Fruit fly (Drosophila melanogaster): ENCODE measurements around the gene CG46505.
"Not testable (repeated sequence)": the region's sequence is repeated elsewhere in the genome, so short reads cannot be mapped to it uniquely, and the experiment has no call there.

Gene CG46505

DNA sequence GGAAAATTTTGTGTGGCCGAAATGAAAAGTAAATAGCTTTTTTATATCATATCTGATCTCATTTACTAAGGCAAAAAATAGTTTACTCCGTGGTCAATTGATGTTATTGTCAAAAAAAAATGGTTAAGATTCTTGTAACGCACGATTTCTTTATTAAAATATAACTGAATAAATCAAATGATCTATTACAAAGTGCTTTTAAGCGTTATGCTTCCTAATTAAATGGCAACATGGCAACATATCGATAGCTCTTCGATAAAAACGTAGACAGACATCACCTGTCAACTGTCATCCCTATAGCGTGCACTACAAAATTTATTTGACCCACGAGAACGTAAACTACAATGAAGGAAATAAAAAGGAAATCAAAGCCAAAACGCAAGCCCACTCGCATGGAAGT, at the start of gene CG46505:
Gene CG46505 (plus strand): TSS at position 301 of the 400 bp plus-strand sequence.
- not testable (repeated sequence) for TF ChIP-seq repo (GFP tag; optimal IDR thresholded peaks at IDR 0.05); CG6254 (GFP tag; optimal IDR thresholded peaks at IDR 0.05); CG11085 (GFP tag; IDR thresholded peaks at IDR 0.05)

dm6 chrX:22142758-22143157, 9.9 kb upstream of the CG46505 start, which contains the start of gene CG40813:
CG40813 (plus strand) TSS chrX:22143058.
- TF ChIP-seq cg, MESR4, kni (GFP tag; optimal IDR thresholded peaks at IDR 0.05): not testable (repeated sequence)

dm6 chrX:22147489-22147888, 5.2 kb upstream of the CG46505 start, which contains the start of gene CG46504:
CG46504 (plus strand) TSS chrX:22147789.
- not testable (repeated sequence) for TF ChIP-seq CG6272 (GFP tag; IDR thresholded peaks at IDR 0.05); CG11504 (tag; optimal IDR thresholded peaks at IDR 0.05); CG17612 (GFP tag; IDR thresholded peaks at IDR 0.05)

- not testable (repeated sequence) for TF ChIP-seq CG8924 (tag; optimal IDR thresholded peaks at IDR 0.05); NFAT (GFP tag; IDR thresholded peaks at IDR 0.05); gem (tag; optimal IDR thresholded peaks at IDR 0.05)
Measured at dm6 chrX:22157587-22157986, 4.9 kb downstream of the CG46505 start, which contains the start of gene CG46506. CG46506 (plus strand) TSS chrX:22157887.

DNA sequence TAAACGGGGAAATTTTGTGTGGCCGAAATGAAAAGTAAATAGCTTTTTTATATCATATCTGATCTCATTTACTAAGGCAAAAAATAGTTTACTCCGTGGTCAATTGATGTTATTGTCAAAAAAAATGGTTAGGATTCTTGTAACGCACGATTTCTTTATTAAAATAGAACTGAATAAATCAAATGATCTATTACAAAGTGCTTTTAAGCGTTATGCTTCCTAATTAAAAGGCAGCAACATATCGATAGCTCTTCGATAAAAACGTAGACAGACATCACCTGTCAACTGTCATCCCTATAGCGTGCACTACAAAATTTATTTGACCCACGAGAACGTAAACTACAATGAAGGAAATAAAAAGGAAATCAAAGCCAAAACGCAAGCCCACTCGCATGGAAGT, 10.0 kb downstream of the CG46505 start, which contains the start of gene CG46507:
Gene CG46507 (plus strand): TSS at position 301 of the 400 bp plus-strand sequence.
- not testable (repeated sequence) for TF ChIP-seq tx (GFP tag; optimal IDR thresholded peaks at IDR 0.05); tll (GFP tag; optimal IDR thresholded peaks at IDR 0.05); CoRest (tag; optimal IDR thresholded peaks at IDR 0.05)

- not testable (repeated sequence) for TF ChIP-seq CG3281 (GFP tag; optimal IDR thresholded peaks at IDR 0.05); YL-1 (GFP tag; optimal IDR thresholded peaks at IDR 0.05); CG4360 (GFP tag; IDR thresholded peaks at IDR 0.05)
Measured at dm6 chrX:22167355-22167754, 14.7 kb downstream of the CG46505 start, which contains the start of gene CG46508. CG46508 (plus strand) TSS chrX:22167655.

DNA sequence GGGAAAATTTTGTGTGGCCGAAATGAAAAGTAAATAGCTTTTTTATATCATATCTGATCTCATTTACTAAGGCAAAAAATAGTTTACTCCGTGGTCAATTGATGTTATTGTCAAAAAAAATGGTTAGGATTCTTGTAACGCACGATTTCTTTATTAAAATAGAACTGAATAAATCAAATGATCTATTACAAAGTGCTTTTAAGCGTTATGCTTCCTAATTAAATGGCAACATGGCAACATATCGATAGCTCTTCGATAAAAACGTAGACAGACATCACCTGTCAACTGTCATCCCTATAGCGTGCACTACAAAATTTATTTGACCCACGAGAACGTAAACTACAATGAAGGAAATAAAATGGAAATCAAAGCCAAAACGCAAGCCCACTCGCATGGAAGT, 19.7 kb downstream of the CG46505 start, which contains the start of gene CG46509:
Gene CG46509 (plus strand): TSS at position 301 of the 400 bp plus-strand sequence.
- not testable (repeated sequence) for TF ChIP-seq pum (GFP tag; optimal IDR thresholded peaks at IDR 0.05); prd (optimal IDR thresholded peaks at IDR 0.05); prd (GFP tag; IDR thresholded peaks at IDR 0.05); sob (GFP tag; IDR thresholded peaks at IDR 0.05)

DNA sequence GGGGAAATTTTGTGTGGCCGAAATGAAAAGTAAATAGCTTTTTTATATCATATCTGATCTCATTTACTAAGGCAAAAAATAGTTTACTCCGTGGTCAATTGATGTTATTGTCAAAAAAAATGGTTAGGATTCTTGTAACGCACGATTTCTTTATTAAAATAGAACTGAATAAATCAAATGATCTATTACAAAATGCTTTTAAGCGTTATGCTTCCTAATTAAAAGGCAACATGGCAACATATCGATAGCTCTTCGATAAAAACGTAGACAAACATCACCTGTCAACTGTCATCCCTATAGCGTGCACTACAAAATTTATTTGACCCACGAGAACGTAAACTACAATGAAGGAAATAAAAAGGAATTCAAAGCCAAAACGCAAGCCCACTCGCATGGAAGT, 24.6 kb downstream of the CG46505 start, which contains the start of gene CG46510:
Gene CG46510 (plus strand): TSS at position 301 of the 400 bp plus-strand sequence.
- not testable (repeated sequence) for TF ChIP-seq pita (GFP tag; optimal IDR thresholded peaks at IDR 0.05); Atf-2 (GFP tag; optimal IDR thresholded peaks at IDR 0.05); sug (tag; optimal IDR thresholded peaks at IDR 0.05)

Data from whole organism, embryonic.